Fruit fly (Drosophila melanogaster) whole organism, wandering third instar larva: ENCODE measurements around the gene Or13a.
A peak's percentile ranks its signal among the peaks of the same experiment; 100 is the strongest.

ENCODE experiments used
- Abd-B ChIP-seq: fragments of >200 bp; optimal IDR thresholded peaks from 2 replicates; lab custom pipeline; 2017; ENCODE audit warnings: missing biosample characterization, missing genetic modification characterization
- CG32264 ChIP-seq: fragments of 200-800 bp; sonication (Bioruptor generic); optimal IDR thresholded peaks from 2 replicates; lab custom pipeline; 2016; ENCODE audit warnings: missing biosample characterization, missing genetic modification characterization
- CG9705 ChIP-seq: fragments of 200-800 bp; sonication (Bioruptor generic); optimal IDR thresholded peaks from 2 replicates; lab custom pipeline; 2018; ENCODE audit warnings: missing biosample characterization, mild to moderate bottlenecking, missing genetic modification characterization
- Dfd ChIP-seq: fragments of >200 bp; optimal IDR thresholded peaks from 2 replicates; lab custom pipeline; 2017; ENCODE audit warnings: missing biosample characterization, missing genetic modification characterization
- Dif ChIP-seq: fragments of 200-275, 200-300 bp; sonication (Bioruptor generic); optimal IDR thresholded peaks from 2 replicates; lab custom pipeline; 2018; ENCODE audit warnings: missing biosample characterization, missing genetic modification characterization; ENCODE audit not compliant: partially characterized antibody
- GATAd ChIP-seq: sonication (Bioruptor generic); optimal IDR thresholded peaks from 2 replicates; lab custom pipeline; 2016; ENCODE audit warnings: missing biosample characterization, missing genetic modification characterization
- HLH106 ChIP-seq: fragments of 200-800 bp; optimal IDR thresholded peaks from 3 replicates; lab custom pipeline; 2019; ENCODE audit warnings: missing biosample characterization, mild to moderate bottlenecking, missing genetic modification characterization, moderate library complexity
- Hnf4 ChIP-seq: fragments of 200-800 bp; sonication (Bioruptor generic); optimal IDR thresholded peaks from 2 replicates; lab custom pipeline; 2016; ENCODE audit warnings: missing biosample characterization, mild to moderate bottlenecking, missing genetic modification characterization
- Hr83 ChIP-seq: fragments of 200-300 bp; sonication (Bioruptor generic); optimal IDR thresholded peaks from 2 replicates; lab custom pipeline; 2016; ENCODE audit warnings: missing biosample characterization, mild to moderate bottlenecking, missing genetic modification characterization, moderate library complexity; ENCODE audit not compliant: poor library complexity, severe bottlenecking
- Jra ChIP-seq: sonication (Bioruptor generic); optimal IDR thresholded peaks from 2 replicates; lab custom pipeline; 2016; ENCODE audit warnings: missing biosample characterization, missing genetic modification characterization
- Mio ChIP-seq: sonication (Bioruptor generic); optimal IDR thresholded peaks from 2 replicates; lab custom pipeline; 2016; ENCODE audit warnings: missing biosample characterization, missing genetic modification characterization
- Myc ChIP-seq: fragments of >200 bp; optimal IDR thresholded peaks from 2 replicates; lab custom pipeline; 2017
- N ChIP-seq: fragments of >200 bp; optimal IDR thresholded peaks from 2 replicates; lab custom pipeline; 2018; ENCODE audit warnings: missing biosample characterization, missing external identifiers, missing genetic modification characterization
- OdsH ChIP-seq: fragments of 200-800 bp; sonication (Bioruptor generic); optimal IDR thresholded peaks from 2 replicates; lab custom pipeline; 2016; ENCODE audit warnings: missing biosample characterization, mild to moderate bottlenecking, missing genetic modification characterization
- Rel ChIP-seq, 2 experiments: fragments of 200-800 bp; sonication (Bioruptor generic) in 1 of 2; optimal IDR thresholded peaks; 2 replicates in 1 of 2; 3 replicates in 1 of 2; lab custom pipeline; 2016 to 2019; ENCODE audit warnings: mild to moderate bottlenecking in 2 of 2, missing biosample characterization in 2 of 2, missing genetic modification characterization in 2 of 2, moderate library complexity in 1 of 2
- Sp1 ChIP-seq: fragments of 200-800 bp; sonication (Bioruptor generic); optimal IDR thresholded peaks from 3 replicates; lab custom pipeline; 2019; ENCODE audit warnings: missing biosample characterization, mild to moderate bottlenecking, missing genetic modification characterization, moderate library complexity
- Vsx2 ChIP-seq: fragments of 200-300, 225-300 bp; sonication (Bioruptor generic); optimal IDR thresholded peaks from 2 replicates; lab custom pipeline; 2018; ENCODE audit warnings: missing biosample characterization, missing genetic modification characterization; ENCODE audit not compliant: partially characterized antibody
- br ChIP-seq: fragments of 200-800 bp; sonication (Bioruptor generic); optimal IDR thresholded peaks from 2 replicates; lab custom pipeline; 2016; ENCODE audit warnings: missing biosample characterization, missing genetic modification characterization
- brk ChIP-seq: fragments of 200-800 bp; sonication (Bioruptor generic); optimal IDR thresholded peaks from 2 replicates; lab custom pipeline; 2016; ENCODE audit warnings: missing biosample characterization, mild to moderate bottlenecking, missing genetic modification characterization
- dl ChIP-seq, 2 experiments: fragments of 175-275, 200-275 bp in 1 of 2; fragments of 200-275 bp in 1 of 2; sonication (Bioruptor generic); optimal IDR thresholded peaks; lab custom pipeline; 2018; ENCODE audit warnings: mild to moderate bottlenecking in 2 of 2, missing biosample characterization in 2 of 2, missing genetic modification characterization in 2 of 2, moderate library complexity in 2 of 2; ENCODE audit not compliant: partially characterized antibody in 2 of 2, insufficient read depth in 1 of 2
- dmrt93B ChIP-seq: fragments of 200-800 bp; sonication (Bioruptor generic); optimal IDR thresholded peaks from 2 replicates; lab custom pipeline; 2018; ENCODE audit warnings: missing biosample characterization, mild to moderate bottlenecking, missing genetic modification characterization
- dsf ChIP-seq: sonication (Bioruptor generic); optimal IDR thresholded peaks from 2 replicates; lab custom pipeline; 2016; ENCODE audit warnings: missing biosample characterization, missing genetic modification characterization, borderline replicate concordance
- ey ChIP-seq: fragments of 200-800 bp; sonication (Bioruptor generic); optimal IDR thresholded peaks from 2 replicates; lab custom pipeline; 2016; ENCODE audit warnings: missing biosample characterization, missing genetic modification characterization
- foxo ChIP-seq, 2 experiments: fragments of 200-800 bp; sonication (Bioruptor generic); optimal IDR thresholded peaks; 2 replicates in 1 of 2; 3 replicates in 1 of 2; lab custom pipeline; 2016 to 2017; ENCODE audit warnings: missing biosample characterization in 2 of 2, missing genetic modification characterization in 2 of 2
- fru ChIP-seq: fragments of 200-800 bp; sonication (Bioruptor generic); optimal IDR thresholded peaks from 3 replicates; lab custom pipeline; 2016; ENCODE audit warnings: missing biosample characterization, mild to moderate bottlenecking, missing genetic modification characterization
- h ChIP-seq: fragments of 200-800 bp; sonication (Bioruptor generic); optimal IDR thresholded peaks from 3 replicates; lab custom pipeline; 2016; ENCODE audit warnings: missing biosample characterization, mild to moderate bottlenecking, missing genetic modification characterization
- jim ChIP-seq: fragments of 175-275, 200-325 bp; sonication (Bioruptor generic); optimal IDR thresholded peaks from 2 replicates; lab custom pipeline; 2016; ENCODE audit warnings: missing biosample characterization, mild to moderate bottlenecking, missing genetic modification characterization
- lola ChIP-seq: fragments of >200 bp; optimal IDR thresholded peaks from 2 replicates; lab custom pipeline; 2017; ENCODE audit warnings: missing biosample characterization, missing genetic modification characterization
- pan ChIP-seq: fragments of >200 bp; optimal IDR thresholded peaks from 2 replicates; lab custom pipeline; 2017
- psq ChIP-seq: fragments of 200-800 bp; sonication (Bioruptor generic); optimal IDR thresholded peaks from 3 replicates; lab custom pipeline; 2017; ENCODE audit warnings: missing biosample characterization, mild to moderate bottlenecking, missing genetic modification characterization, moderate library complexity
- rgr ChIP-seq: fragments of 200-800 bp; sonication (Bioruptor generic); optimal IDR thresholded peaks from 3 replicates; lab custom pipeline; 2016; ENCODE audit warnings: missing biosample characterization, mild to moderate bottlenecking, missing genetic modification characterization
- sage ChIP-seq: fragments of 200-800 bp; sonication (Bioruptor generic); optimal IDR thresholded peaks from 2 replicates; lab custom pipeline; 2016; ENCODE audit warnings: missing biosample characterization, mild to moderate bottlenecking, missing genetic modification characterization
- sv ChIP-seq: fragments of 200-800 bp; sonication (Bioruptor generic); optimal IDR thresholded peaks from 3 replicates; lab custom pipeline; 2016; ENCODE audit warnings: missing biosample characterization, missing genetic modification characterization
- tai ChIP-seq: sonication (Bioruptor generic); optimal IDR thresholded peaks from 2 replicates; lab custom pipeline; 2016; ENCODE audit warnings: missing biosample characterization, missing genetic modification characterization
- usp ChIP-seq: fragments of >200 bp; optimal IDR thresholded peaks from 2 replicates; lab custom pipeline; 2017; ENCODE audit warnings: missing biosample characterization, missing genetic modification characterization
- woc ChIP-seq: sonication (Bioruptor generic); optimal IDR thresholded peaks from 2 replicates; lab custom pipeline; 2016; ENCODE audit warnings: missing biosample characterization, mild to moderate bottlenecking, missing genetic modification characterization

Gene Or13a

dm6 chrX:15973157-15973774 is 959 bp upstream of the Or13a start, which contains the start of gene mmd:
mmd (minus strand) TSS chrX:15973159.
- TF ChIP-seq br (GFP tag; lab: Kevin White, UChicago) (no peak), tai (GFP tag; lab: Kevin White, UChicago) (no peak), Jra (no peak), Rel (GFP tag; optimal IDR thresholded peaks at IDR 0.05; lab: Kevin White, UChicago) (no peak), Rel (tag; optimal IDR thresholded peaks at IDR 0.05; lab: Kevin White, UChicago) (no peak), rgr (no peak), fru (GFP tag; lab: Kevin White, UChicago) (no peak), ey (no peak), CG9705 (GFP tag; lab: Kevin White, UChicago) (no peak), jim (no peak), usp (no peak), Dif (GFP tag; lab: Kevin White, UChicago) (no peak)
- TF ChIP-seq, all 38 proteins: peak for 0

DNA sequence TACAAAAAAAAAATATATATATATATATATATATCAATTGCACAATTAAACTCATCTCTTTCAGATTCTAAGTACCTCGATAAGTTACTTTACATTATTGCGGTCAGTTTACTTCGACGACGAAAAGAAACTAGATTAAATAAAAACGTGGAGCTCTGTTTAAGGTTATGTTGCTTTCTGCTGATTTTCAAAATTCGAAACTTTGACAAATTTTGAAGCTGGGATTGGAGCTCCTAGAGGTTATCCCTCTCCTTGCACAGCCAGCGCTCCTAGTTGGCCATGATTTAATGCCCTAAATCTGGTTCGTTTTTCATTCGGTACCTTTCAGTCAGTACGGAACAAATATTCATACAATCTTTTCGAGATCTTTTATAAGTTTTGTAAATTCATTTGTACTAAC is 2.3 kb downstream of the Or13a start, which contains the start of gene CG42766:
CG42766 (plus strand) TSS at position 301 of the 400 bp plus-strand sequence.
- TF ChIP-seq N (no peak), dsf (GFP tag; lab: Kevin White, UChicago) (no peak), Jra (no peak), lola (GFP tag; lab: Kevin White, UChicago) (no peak), Hnf4 (GFP tag; lab: Kevin White, UChicago) (no peak), foxo (GFP tag; optimal IDR thresholded peaks at IDR 0.05; lab: Kevin White, UChicago) (no peak), Hr83 (GFP tag; lab: Kevin White, UChicago) (no peak), CG32264 (no peak), Dfd (GFP tag; lab: Kevin White, UChicago) (no peak), HLH106 (tag; lab: Kevin White, UChicago) (no peak), psq (GFP tag; lab: Kevin White, UChicago) (no peak), OdsH (no peak), Dif (GFP tag; lab: Kevin White, UChicago) (no peak), CG9705 (GFP tag; lab: Kevin White, UChicago) (no peak), GATAd (GFP tag; lab: Kevin White, UChicago) (no peak), pan (lab: Kevin White, UChicago) (no peak), Myc (no peak), br (GFP tag; lab: Kevin White, UChicago) (no peak), Sp1 (no peak)
- TF ChIP-seq, all 38 proteins: peak for 0

DNA sequence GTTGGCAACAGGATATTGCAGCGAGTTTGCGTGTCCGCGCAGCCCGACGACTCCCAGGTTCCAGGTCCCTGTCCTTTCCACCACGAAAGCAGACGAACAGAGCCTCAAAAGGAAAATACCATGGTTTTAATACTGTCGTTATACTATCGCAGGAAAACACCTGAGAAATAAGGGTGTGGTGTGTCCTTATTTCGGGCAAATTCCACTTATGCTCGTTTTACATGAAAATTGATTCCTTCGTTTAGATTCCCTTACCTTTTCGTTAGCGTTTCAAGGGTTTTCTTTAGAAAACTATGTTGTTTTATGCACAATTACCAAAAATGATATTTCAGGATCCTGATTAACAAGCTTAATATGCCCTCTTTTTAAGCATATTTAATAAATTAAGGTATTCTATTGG is 8.6 kb downstream of the Or13a start, which contains the start of gene Cep164:
Cep164 (minus strand) TSS at position 101 of the 400 bp plus-strand sequence.
- TF ChIP-seq Jra (no peak), HLH106 (tag; lab: Kevin White, UChicago) (no peak), h (GFP tag; lab: Kevin White, UChicago) (no peak), Dfd (GFP tag; lab: Kevin White, UChicago) (no peak)

- TF ChIP-seq tai (GFP tag; lab: Kevin White, UChicago): no peak
- no peak for TF ChIP-seq Mio (GFP tag; lab: Kevin White, UChicago)
- TF ChIP-seq HLH106 (tag; lab: Kevin White, UChicago): peak; percentile 8
- TF ChIP-seq woc (GFP tag; lab: Kevin White, UChicago): peak; percentile 7
- TF ChIP-seq brk: no peak
- no peak for TF ChIP-seq Dfd (GFP tag; lab: Kevin White, UChicago)
- no peak for TF ChIP-seq psq (GFP tag; lab: Kevin White, UChicago)
- TF ChIP-seq Sp1: no peak
- no peak for TF ChIP-seq rgr
- no peak for TF ChIP-seq GATAd (GFP tag; lab: Kevin White, UChicago)
- TF ChIP-seq dmrt93B (GFP tag; lab: Kevin White, UChicago): no peak
Measured at dm6 chrX:15983501-15983900, 9.3 kb downstream of the Or13a start, which contains the start of gene Slc25A46a. Slc25A46a (plus strand) TSS chrX:15983772.

DNA sequence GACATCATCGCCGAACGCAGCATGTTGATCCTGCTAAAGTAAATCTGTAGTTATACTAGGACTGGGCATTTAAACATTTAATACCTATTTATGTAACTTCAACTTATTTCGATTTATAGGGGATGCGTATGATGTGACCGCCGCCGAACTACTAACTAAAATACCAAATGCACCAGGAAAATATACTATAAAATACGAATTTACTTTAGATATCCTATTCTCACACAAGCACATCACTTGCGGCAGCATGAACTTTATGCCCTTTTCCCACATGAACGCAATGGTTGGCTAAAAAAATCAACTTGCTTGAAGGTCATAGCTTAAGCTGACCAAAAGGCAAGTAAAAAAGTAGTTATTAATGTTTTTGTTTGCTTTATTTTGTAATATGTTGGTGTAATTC is 12.4 kb downstream of the Or13a start, which contains the start of gene ND-20:
ND-20 (minus strand) TSS at position 155 of the 400 bp plus-strand sequence.
- TF ChIP-seq GATAd (GFP tag; lab: Kevin White, UChicago) (no peak), Hnf4 (GFP tag; lab: Kevin White, UChicago) (no peak), ey (no peak), foxo (GFP tag; optimal IDR thresholded peaks at IDR 0.05; lab: Kevin White, UChicago) (peak in 1 of 2 experiments; percentile 8), CG9705 (GFP tag; lab: Kevin White, UChicago) (no peak), psq (GFP tag; lab: Kevin White, UChicago) (no peak), Hr83 (GFP tag; lab: Kevin White, UChicago) (no peak), Dif (GFP tag; lab: Kevin White, UChicago) (no peak), brk (no peak), woc (GFP tag; lab: Kevin White, UChicago) (peak; percentile 60), jim (no peak), h (GFP tag; lab: Kevin White, UChicago) (no peak), Rel (GFP tag; optimal IDR thresholded peaks at IDR 0.05; lab: Kevin White, UChicago) (no peak), Rel (tag; optimal IDR thresholded peaks at IDR 0.05; lab: Kevin White, UChicago) (no peak), Vsx2 (GFP tag; lab: Kevin White, UChicago) (no peak), sv (GFP tag; lab: Kevin White, UChicago) (peak; percentile 1), pan (lab: Kevin White, UChicago) (no peak), dsf (GFP tag; lab: Kevin White, UChicago) (no peak), usp (no peak), sage (no peak), dl (GFP tag; optimal IDR thresholded peaks at IDR 0.05; lab: Kevin White, UChicago; ENCODE audit: insufficient read depth in 1 of 2, partially characterized antibody in 2 of 2) (no peak), br (GFP tag; lab: Kevin White, UChicago) (no peak), CG32264 (no peak), Dfd (GFP tag; lab: Kevin White, UChicago) (no peak), Mio (GFP tag; lab: Kevin White, UChicago) (no peak), Abd-B (GFP tag; lab: Kevin White, UChicago) (peak; percentile 17)
